In the genomic region with DNA sequence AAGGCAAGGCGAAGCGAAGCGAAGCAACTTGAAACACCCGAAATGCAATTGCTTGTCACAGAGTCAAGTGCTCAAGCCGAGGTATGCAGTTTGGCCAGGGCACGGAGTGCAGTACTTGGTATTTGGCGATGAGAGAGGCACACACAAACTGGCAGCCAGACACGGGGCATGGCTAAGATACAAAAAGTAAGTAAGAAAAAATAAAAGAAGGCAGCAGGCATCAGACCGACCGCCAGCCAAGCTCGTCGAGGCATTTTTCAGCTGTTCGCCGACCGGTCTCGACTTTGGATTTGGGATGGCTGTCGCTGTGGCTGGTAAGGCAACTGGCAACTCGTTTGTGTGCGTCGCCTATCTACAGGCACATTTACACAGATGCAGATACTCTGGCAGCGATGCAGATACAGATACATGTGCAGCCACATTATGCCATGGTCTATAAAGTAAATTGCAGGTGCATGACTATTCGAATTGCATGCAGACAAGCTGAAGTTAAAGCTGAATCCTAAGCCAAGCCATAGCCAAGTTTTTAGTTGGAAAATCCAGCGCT, we compare ENCODE assay signal across 1 fruit fly cellular context.
TF ChIP-seq lines count a peak whose summit lies in the region.

No protein-coding gene starts in this region.

TF ChIP-seq in whole organism, prepupa, 60 proteins besides CTCF, POLR2A, EP300 and RAD21 (continued from another document):
- TF ChIP-seq Eip93F (GFP tag; optimal IDR thresholded peaks at IDR 0.05; lab: Kevin White, UChicago) (no peak), CG34406 (GFP tag; optimal IDR thresholded peaks at IDR 0.05; lab: Kevin White, UChicago) (no peak), CG10631 (GFP tag; optimal IDR thresholded peaks at IDR 0.05; lab: Kevin White, UChicago) (no peak), pdm3 (GFP tag; optimal IDR thresholded peaks at IDR 0.05; lab: Kevin White, UChicago) (no peak), CG8119 (GFP tag; IDR thresholded peaks at IDR 0.05; lab: Robert Waterston, UW) (peak; percentile 52; the same call in 1 of the 3 replicates), salr (GFP tag; optimal IDR thresholded peaks at IDR 0.05; lab: Kevin White, UChicago) (no peak), CG11294 (GFP tag; IDR thresholded peaks at IDR 0.05; lab: Robert Waterston, UW) (no peak)
